Worm (Caenorhabditis elegans): ENCODE data around the gene srh-252.

- no peak for TF ChIP-seq lir-3 (tag; optimal IDR thresholded peaks at IDR 0.05; ENCODE audit: poor library complexity)
- no peak for TF ChIP-seq hlh-4 (tag; optimal IDR thresholded peaks at IDR 0.05)
- TF ChIP-seq nhr-84 (tag; optimal IDR thresholded peaks at IDR 0.05), result no peak
- TF ChIP-seq ets-5 (GFP tag; IDR thresholded peaks at IDR 0.05), result no peak
- no peak for TF ChIP-seq lin-14 (GFP tag; optimal IDR thresholded peaks at IDR 0.05)
- TF ChIP-seq ceh-63 (GFP tag; optimal IDR thresholded peaks at IDR 0.05), result no peak
These were observed 35.0 kb upstream of the srh-252 start for ce11 chrV:17258244-17258643.
